Worm (Caenorhabditis elegans) whole organism, mixed stage, embryonic: ENCODE results near the gene rpn-2.

Experiments
- blmp-1 ChIP-seq: fragments of 150-350 bp; optimal IDR thresholded peaks from 2 replicates; lab custom pipeline; 2014; ENCODE audit warnings: missing biosample characterization, missing genetic modification characterization
- ces-1 ChIP-seq: fragments of 150-350 bp; optimal IDR thresholded peaks from 2 replicates; lab custom pipeline; 2014; ENCODE audit warnings: missing biosample characterization, missing genetic modification reagents, missing genetic modification characterization
- cnd-1 ChIP-seq: fragments of 200-800 bp; sonication (Bioruptor generic); optimal IDR thresholded peaks from 2 replicates; lab custom pipeline; 2018; ENCODE audit warnings: mild to moderate bottlenecking, missing genetic modification characterization, missing compliant biosample characterization
- drap-1 ChIP-seq: fragments of 200-800 bp; sonication (Bioruptor generic); optimal IDR thresholded peaks from 3 replicates; lab custom pipeline; 2018; ENCODE audit warnings: mild to moderate bottlenecking, missing genetic modification characterization, missing compliant biosample characterization
- lin-13 ChIP-seq: fragments of 150-350 bp; optimal IDR thresholded peaks from 2 replicates; lab custom pipeline; 2014; ENCODE audit warnings: missing biosample characterization, missing genetic modification characterization
- nhr-12 ChIP-seq: fragments of 150-350 bp; optimal IDR thresholded peaks from 2 replicates; lab custom pipeline; 2014; ENCODE audit warnings: missing biosample characterization, missing genetic modification characterization
- nhr-237 ChIP-seq: fragments of 150-350 bp; optimal IDR thresholded peaks from 2 replicates; lab custom pipeline; 2014; ENCODE audit warnings: missing biosample characterization, missing genetic modification characterization
- nhr-28 ChIP-seq: fragments of 150-350 bp; optimal IDR thresholded peaks from 2 replicates; lab custom pipeline; 2014; ENCODE audit warnings: missing biosample characterization, missing genetic modification characterization
- nhr-76 ChIP-seq: sonication (generic microtip); optimal IDR thresholded peaks from 2 replicates; lab custom pipeline; 2017; ENCODE audit warnings: missing biosample characterization, missing genetic modification characterization
- pha-4 ChIP-seq: fragments of 150-350 bp; optimal IDR thresholded peaks from 2 replicates; lab custom pipeline; 2018; ENCODE audit warnings: missing biosample characterization, missing genetic modification reagents, missing genetic modification characterization
- tbx-8 ChIP-seq: fragments of 200-800 bp; sonication (Bioruptor generic); optimal IDR thresholded peaks from 2 replicates; lab custom pipeline; 2018; ENCODE audit warnings: mild to moderate bottlenecking, missing genetic modification characterization, moderate library complexity, missing compliant biosample characterization
- unc-39 ChIP-seq: fragments of 150-350 bp; optimal IDR thresholded peaks from 2 replicates; lab custom pipeline; 2014; ENCODE audit warnings: missing biosample characterization, missing genetic modification characterization
- unc-62 ChIP-seq: fragments of 150-350 bp; optimal IDR thresholded peaks from 2 replicates; lab custom pipeline; 2014; ENCODE audit warnings: missing biosample characterization, missing genetic modification reagents, missing genetic modification characterization

ce11 chrIII:6201325-6201724, 2.3 kb downstream of the rpn-2 start:
- TF ChIP-seq unc-39 (tag; lab: Kevin White, UChicago): no peak
- no peak for TF ChIP-seq nhr-28 (tag; lab: Kevin White, UChicago)
- TF ChIP-seq nhr-237 (tag; lab: Kevin White, UChicago): no peak
- no peak for TF ChIP-seq blmp-1
- no peak for TF ChIP-seq cnd-1 (tag; lab: Kevin White, UChicago)
- TF ChIP-seq pha-4 (tag; lab: Kevin White, UChicago): no peak
- TF ChIP-seq drap-1 (GFP tag; lab: Kevin White, UChicago): no peak
- TF ChIP-seq nhr-12: no peak
- no peak for TF ChIP-seq unc-62 (GFP tag; lab: Kevin White, UChicago)
- no peak for TF ChIP-seq nhr-76 (tag; lab: Kevin White, UChicago)
- TF ChIP-seq tbx-8 (GFP tag; lab: Kevin White, UChicago): no peak
- no peak for TF ChIP-seq lin-13 (tag; lab: Kevin White, UChicago)
- TF ChIP-seq ces-1 (GFP tag; lab: Kevin White, UChicago): no peak
